Fruit fly (Drosophila melanogaster) whole organism, embryonic: ENCODE data around the gene Pxn.

ENCODE experiments used
- Bgb ChIP-seq: fragments of 200-800 bp; sonication (Bioruptor generic); IDR thresholded peaks from 2 replicates; pipeline ENCODE4 v1.3.6; 2022; ENCODE audit warnings: missing biosample characterization, missing genetic modification characterization; ENCODE audit not compliant: partially characterized antibody
- CG10147 ChIP-seq: fragments of 200-800 bp; sonication (Bioruptor generic); optimal IDR thresholded peaks from 2 replicates; lab custom pipeline; 2019; ENCODE audit warnings: missing biosample characterization, mild to moderate bottlenecking, missing genetic modification characterization, moderate library complexity
- CG11695 ChIP-seq: fragments of 200-800 bp; sonication (Bioruptor generic); IDR thresholded peaks from 3 replicates; pipeline ENCODE4 v1.3.6; 2022; ENCODE audit warnings: missing biosample characterization, missing genetic modification characterization
- CG12299 ChIP-seq: fragments of 200-800 bp; sonication (Bioruptor generic); optimal IDR thresholded peaks from 2 replicates; lab custom pipeline; 2018; ENCODE audit warnings: missing biosample characterization, mild to moderate bottlenecking, missing genetic modification characterization
- CG13287 ChIP-seq: fragments of 200-800 bp; sonication (Bioruptor generic); IDR thresholded peaks from 2 replicates; pipeline ENCODE4 v1.3.6; 2022; ENCODE audit warnings: missing biosample characterization, missing genetic modification characterization; ENCODE audit not compliant: partially characterized antibody
- CG15073 ChIP-seq: fragments of 200-800 bp; sonication (Bioruptor generic); optimal IDR thresholded peaks from 2 replicates; lab custom pipeline; 2016; ENCODE audit warnings: missing biosample characterization, missing genetic modification characterization
- CG1529 ChIP-seq: fragments of 200-800 bp; sonication (Bioruptor generic); optimal IDR thresholded peaks from 3 replicates; lab custom pipeline; 2018; ENCODE audit warnings: missing biosample characterization, missing genetic modification characterization
- CG15514 ChIP-seq: fragments of 200-800 bp; sonication (Bioruptor generic); optimal IDR thresholded peaks from 3 replicates; lab custom pipeline; 2017; ENCODE audit warnings: missing biosample characterization, missing genetic modification characterization, mild to moderate bottlenecking, moderate library complexity, missing genetic modification reagents
- CG15601 ChIP-seq: fragments of 200-800 bp; sonication (Bioruptor generic); optimal IDR thresholded peaks from 3 replicates; lab custom pipeline; 2019; ENCODE audit warnings: missing biosample characterization, mild to moderate bottlenecking, missing genetic modification characterization, moderate library complexity
- CG17802 ChIP-seq: fragments of 200-800 bp; sonication (Bioruptor generic); optimal IDR thresholded peaks from 2 replicates; lab custom pipeline; 2018; ENCODE audit warnings: missing biosample characterization, mild to moderate bottlenecking, missing genetic modification characterization, moderate library complexity
- CG17912 ChIP-seq: fragments of 200-800 bp; sonication (Bioruptor generic); optimal IDR thresholded peaks from 2 replicates; lab custom pipeline; 2018; ENCODE audit warnings: missing biosample characterization, mild to moderate bottlenecking, missing genetic modification characterization
- CG18599 ChIP-seq: fragments of 200-800 bp; sonication (Bioruptor generic); optimal IDR thresholded peaks from 3 replicates; lab custom pipeline; 2017; ENCODE audit warnings: missing biosample characterization, missing genetic modification characterization, mild to moderate bottlenecking, moderate library complexity, missing genetic modification reagents
- CG31224 ChIP-seq: fragments of 200-800 bp; sonication (Bioruptor generic); IDR thresholded peaks from 2 replicates; pipeline ENCODE4 v1.3.6; 2022; ENCODE audit warnings: missing biosample characterization, missing genetic modification characterization
- CG4424 ChIP-seq: fragments of 200-800 bp; sonication (Bioruptor generic); optimal IDR thresholded peaks from 3 replicates; lab custom pipeline; 2016; ENCODE audit warnings: missing biosample characterization, missing genetic modification characterization
- CG6683 ChIP-seq: fragments of 200-800 bp; sonication (Bioruptor generic); optimal IDR thresholded peaks from 2 replicates; lab custom pipeline; 2017; ENCODE audit warnings: missing biosample characterization, mild to moderate bottlenecking, missing genetic modification characterization, missing genetic modification reagents
- CG6689 ChIP-seq: fragments of 200-800 bp; sonication (Bioruptor generic); IDR thresholded peaks from 2 replicates; pipeline ENCODE4 v1.3.6; 2022; ENCODE audit warnings: missing biosample characterization, missing genetic modification characterization
- CG6854 ChIP-seq: fragments of 200-800 bp; sonication (Bioruptor generic); optimal IDR thresholded peaks from 3 replicates; lab custom pipeline; 2017; ENCODE audit warnings: missing biosample characterization, mild to moderate bottlenecking, missing genetic modification characterization
- CG7271 ChIP-seq: fragments of 200-800 bp; sonication (Bioruptor generic); optimal IDR thresholded peaks from 2 replicates; lab custom pipeline; 2018; ENCODE audit warnings: missing biosample characterization, mild to moderate bottlenecking, missing genetic modification characterization, moderate library complexity
- CG9215 ChIP-seq: fragments of 200-800 bp; sonication (Bioruptor generic); IDR thresholded peaks from 2 replicates; pipeline ENCODE4 v1.3.6; 2022; ENCODE audit warnings: missing biosample characterization, missing genetic modification characterization
- Chrac-16 ChIP-seq: fragments of 200-800 bp; sonication (Bioruptor generic); optimal IDR thresholded peaks from 3 replicates; lab custom pipeline; 2016; ENCODE audit warnings: missing biosample characterization, missing genetic modification characterization
- Dad ChIP-seq: fragments of 200-800 bp; sonication (Bioruptor generic); optimal IDR thresholded peaks from 3 replicates; lab custom pipeline; 2016; ENCODE audit warnings: missing biosample characterization, missing genetic modification characterization
- Dbx ChIP-seq: fragments of 200-800 bp; sonication (Bioruptor generic); IDR thresholded peaks from 3 replicates; pipeline ENCODE4 v1.3.6; 2022; ENCODE audit warnings: missing biosample characterization, missing genetic modification characterization
- Dp ChIP-seq: fragments of 200-800 bp; sonication (Bioruptor generic); optimal IDR thresholded peaks from 2 replicates; lab custom pipeline; 2018; ENCODE audit warnings: missing biosample characterization, mild to moderate bottlenecking, missing genetic modification characterization, moderate library complexity
- E2f1 ChIP-seq: fragments of 200-800 bp; sonication (Bioruptor generic); IDR thresholded peaks from 2 replicates; pipeline ENCODE4 v1.3.6; 2022; ENCODE audit warnings: missing biosample characterization, missing genetic modification characterization
- Elba2 ChIP-seq: fragments of 200-800 bp; sonication (Bioruptor generic); optimal IDR thresholded peaks from 3 replicates; lab custom pipeline; 2016; ENCODE audit warnings: missing biosample characterization, missing genetic modification characterization
- Fer3 ChIP-seq: fragments of 200-800 bp; sonication (Bioruptor generic); optimal IDR thresholded peaks from 2 replicates; lab custom pipeline; 2018; ENCODE audit warnings: missing biosample characterization, mild to moderate bottlenecking, missing genetic modification characterization, moderate library complexity
- Lhr ChIP-seq: fragments of 200-800 bp; sonication (Bioruptor generic); optimal IDR thresholded peaks from 3 replicates; lab custom pipeline; 2017; ENCODE audit warnings: mild to moderate bottlenecking, missing biosample characterization, missing genetic modification reagents, missing genetic modification characterization
- TFAM ChIP-seq: fragments of 200-800 bp; sonication (Bioruptor generic); optimal IDR thresholded peaks from 2 replicates; lab custom pipeline; 2017; ENCODE audit warnings: missing biosample characterization, missing genetic modification characterization, inconsistent platforms
- ab ChIP-seq: fragments of 200-800 bp; sonication (Bioruptor generic); optimal IDR thresholded peaks from 2 replicates; lab custom pipeline; 2016; ENCODE audit warnings: missing biosample characterization, missing genetic modification characterization
- al ChIP-seq: fragments of 200-800 bp; sonication (Bioruptor generic); IDR thresholded peaks from 2 replicates; pipeline ENCODE4 v1.3.6; 2022; ENCODE audit warnings: missing biosample characterization, missing genetic modification characterization
- amos ChIP-seq: fragments of 200-800 bp; sonication (Bioruptor generic); IDR thresholded peaks from 2 replicates; pipeline ENCODE4 v1.3.6; 2022; ENCODE audit warnings: missing biosample characterization, missing genetic modification characterization; ENCODE audit not compliant: partially characterized antibody
- br ChIP-seq: fragments of >200 bp; optimal IDR thresholded peaks from 2 replicates; lab custom pipeline; 2017
- bsh ChIP-seq, 2 experiments: fragments of 200-800 bp; sonication (Bioruptor generic); optimal IDR thresholded peaks; 2 replicates each; lab custom pipeline; 2017 to 2018; ENCODE audit warnings: mild to moderate bottlenecking in 2 of 2, missing biosample characterization in 2 of 2, missing genetic modification characterization in 2 of 2, moderate library complexity in 1 of 2
- ci ChIP-seq: fragments of 200-800 bp; sonication (Bioruptor generic); IDR thresholded peaks from 3 replicates; pipeline ENCODE4 v1.3.6; 2022; ENCODE audit warnings: missing biosample characterization, missing genetic modification characterization
- disco-r ChIP-seq: fragments of 200-800 bp; sonication (Bioruptor generic); optimal IDR thresholded peaks from 2 replicates; lab custom pipeline; 2016; ENCODE audit warnings: missing biosample characterization, missing genetic modification characterization
- emc ChIP-seq: fragments of 200-800 bp; sonication (Bioruptor generic); optimal IDR thresholded peaks from 2 replicates; lab custom pipeline; 2016; ENCODE audit warnings: missing biosample characterization, missing genetic modification characterization
- eyg ChIP-seq: fragments of 200-800 bp; sonication (Bioruptor generic); optimal IDR thresholded peaks from 3 replicates; lab custom pipeline; 2016; ENCODE audit warnings: missing biosample characterization, missing genetic modification characterization
- gem ChIP-seq: fragments of 200-800 bp; sonication (Bioruptor generic); optimal IDR thresholded peaks from 2 replicates; lab custom pipeline; 2019; ENCODE audit warnings: missing biosample characterization, mild to moderate bottlenecking, missing genetic modification characterization, moderate library complexity
- h ChIP-seq: fragments of >200 bp; optimal IDR thresholded peaks from 2 replicates; lab custom pipeline; 2017
- kay ChIP-seq: fragments of 200-800 bp; sonication (Bioruptor generic); optimal IDR thresholded peaks from 2 replicates; lab custom pipeline; 2016; ENCODE audit warnings: missing biosample characterization, missing genetic modification characterization
- lov ChIP-seq, 2 experiments: fragments of 200-800 bp in 1 of 2; fragments of >200 bp in 1 of 2; sonication (Bioruptor generic) in 1 of 2; IDR thresholded peaks in 1 of 2; optimal IDR thresholded peaks in 1 of 2; 2 replicates in 1 of 2; 3 replicates in 1 of 2; pipeline versions ENCODE4 v1.3.6 to Lab custom; 2017 to 2022; ENCODE audit warnings: missing biosample characterization in 1 of 2, missing genetic modification characterization in 1 of 2
- pan ChIP-seq, 4 experiments: fragments of >200 bp in 3 of 4; fragments of 200-800 bp in 1 of 4; sonication (Bioruptor generic) in 1 of 4; optimal IDR thresholded peaks in 3 of 4; IDR thresholded peaks in 1 of 4; 2 replicates each; pipeline versions ENCODE4 v1.3.6 to Lab custom; 2017 to 2022; ENCODE audit warnings: missing biosample characterization in 2 of 4, missing genetic modification characterization in 2 of 4, mixed read lengths in 1 of 4
- pho ChIP-seq: fragments of 200-800 bp; sonication (Bioruptor generic); optimal IDR thresholded peaks from 2 replicates; lab custom pipeline; 2016; ENCODE audit warnings: missing biosample characterization, missing genetic modification characterization
- ro ChIP-seq: fragments of 200-800 bp; sonication (Bioruptor generic); IDR thresholded peaks from 2 replicates; pipeline ENCODE4 v1.3.6; 2022; ENCODE audit warnings: missing biosample characterization, missing genetic modification characterization
- sens ChIP-seq: fragments of 200-800 bp; sonication (Bioruptor generic); peaks from one replicate; lab custom pipeline; 2016; ENCODE audit warnings: missing biosample characterization, missing genetic modification characterization
- stc ChIP-seq: fragments of 200-800 bp; sonication (Bioruptor generic); IDR thresholded peaks from 2 replicates; pipeline ENCODE4 v1.3.6; 2022; ENCODE audit warnings: missing biosample characterization, missing genetic modification characterization
- ttk ChIP-seq: fragments of 200-800 bp; sonication (Bioruptor generic); IDR thresholded peaks from 2 replicates; pipeline ENCODE4 v2.1.2; 2022; ENCODE audit warnings: missing biosample characterization, missing genetic modification characterization
- zen ChIP-seq: fragments of 200-800 bp; sonication (Bioruptor generic); optimal IDR thresholded peaks from 3 replicates; lab custom pipeline; 2018; ENCODE audit warnings: missing biosample characterization, mild to moderate bottlenecking, missing genetic modification characterization, moderate library complexity

Gene Pxn

DNA sequence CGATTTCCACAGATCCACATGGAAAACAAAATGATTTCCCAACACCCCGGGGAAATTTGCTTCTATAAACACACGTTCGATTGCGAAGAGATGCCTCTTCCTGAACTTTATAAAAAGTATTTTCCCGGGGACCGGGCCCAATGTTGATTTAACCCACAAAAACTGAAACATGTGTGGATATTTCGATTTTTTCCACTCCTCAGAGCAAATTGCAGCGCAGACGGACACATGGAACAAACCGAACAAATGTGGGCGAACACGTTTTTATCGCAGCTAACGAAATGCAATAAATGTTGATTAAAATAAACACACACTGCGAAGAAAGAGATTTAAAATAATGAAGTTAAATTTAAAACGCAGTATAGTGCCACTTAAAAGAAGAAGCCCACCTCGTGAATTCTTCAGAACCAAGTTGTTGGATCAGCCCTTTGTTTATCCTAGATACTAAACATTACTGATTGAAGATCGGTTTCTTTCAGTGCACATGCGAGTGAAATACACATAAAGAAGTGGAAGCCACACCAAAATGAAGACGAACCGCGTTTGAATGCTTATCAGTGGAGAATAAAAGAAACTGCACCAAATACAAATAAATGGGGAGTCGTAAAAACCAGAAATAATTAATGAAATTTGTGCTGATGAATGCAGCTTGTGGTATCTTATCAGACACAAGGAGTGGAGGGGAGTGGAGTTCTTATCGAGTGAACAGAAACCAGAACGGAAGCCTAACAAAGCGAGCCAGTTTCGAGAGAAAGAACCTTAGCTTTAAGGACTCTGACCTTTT is 46.9 kb downstream of the Pxn start (continued):
- TF ChIP-seq CG6689 (peak; percentile 88), CG15514 (GFP tag; lab: Kevin White, UChicago) (no peak), CG15073 (GFP tag; lab: Kevin White, UChicago) (peak; percentile 2), CG6854 (GFP tag; lab: Kevin White, UChicago) (no peak), emc (no peak), gem (tag; lab: Kevin White, UChicago) (peak; percentile 90), CG13287 (GFP tag; lab: Robert Waterston, UW) (no peak), al (GFP tag; lab: Robert Waterston, UW) (no peak), ab (no peak), Dbx (GFP tag; lab: Robert Waterston, UW) (no peak), Elba2 (no peak), CG4424 (GFP tag; lab: Kevin White, UChicago) (peak; percentile 85), CG18599 (GFP tag; lab: Kevin White, UChicago) (peak; percentile 54), Dp (GFP tag; lab: Kevin White, UChicago) (no peak), Chrac-16 (GFP tag; lab: Kevin White, UChicago) (peak; percentile 77), CG6683 (GFP tag; lab: Kevin White, UChicago) (peak; percentile 11), ttk (GFP tag; lab: Robert Waterston, UW) (peak; percentile 84), CG15601 (peak; percentile 86), CG1529 (peak; percentile 84), zen (tag; lab: Kevin White, UChicago) (peak; percentile 65), CG17912 (GFP tag; lab: Kevin White, UChicago) (no peak), pan (optimal IDR thresholded peaks at IDR 0.05; lab: Kevin White, UChicago) (no peak), pan (GFP tag; optimal IDR thresholded peaks at IDR 0.05 in 1 of 2, IDR thresholded peaks at IDR 0.05 in 1 of 2) (peak in 1 of 2 experiments; percentile 91), Lhr (peak; percentile 43), CG9215 (GFP tag; lab: Robert Waterston, UW) (no peak; the same call in 1 of the 2 replicates), ro (GFP tag; lab: Robert Waterston, UW) (peak; percentile 37; the same call in 1 of the 2 replicates), amos (no peak), CG12299 (no peak), pho (no peak), Fer3 (peak; percentile 72), h (lab: Kevin White, UChicago) (no peak), E2f1 (GFP tag; lab: Robert Waterston, UW) (peak; percentile 80), kay (GFP tag; lab: Kevin White, UChicago) (peak; percentile 39), TFAM (peak; percentile 49), disco-r (GFP tag; lab: Kevin White, UChicago) (peak; percentile 72), CG7271 (tag; lab: Kevin White, UChicago) (no peak), br (lab: Kevin White, UChicago) (no peak), ci (GFP tag; lab: Robert Waterston, UW) (peak; percentile 95), sens (peak; percentile 96), CG17802 (tag; lab: Kevin White, UChicago) (peak; percentile 76), CG31224 (0 out of 2 replicates have a peak, but pooled peaks have one; percentile 30), CG11695 (peak; percentile 69), Dad (GFP tag; lab: Kevin White, UChicago) (peak; percentile 82), eyg (peak; percentile 69), bsh (GFP tag; optimal IDR thresholded peaks at IDR 0.05; lab: Kevin White, UChicago) (peak in 1 of 2 experiments; percentile 91), stc (GFP tag; lab: Robert Waterston, UW) (peak; percentile 91), lov (optimal IDR thresholded peaks at IDR 0.05; lab: Kevin White, UChicago) (no peak), lov (GFP tag; IDR thresholded peaks at IDR 0.05; lab: Robert Waterston, UW) (peak; percentile 76; the same call in 1 of the 3 replicates), CG10147 (GFP tag; lab: Kevin White, UChicago) (peak; percentile 24), Bgb (no peak)
